Worm (Caenorhabditis elegans) whole organism, mixed stage, embryonic: ENCODE measurements around the gene gei-4.

ENCODE experiments used
- M03D4.4 ChIP-seq: sonication (generic microtip); optimal IDR thresholded peaks from 2 replicates; lab custom pipeline; 2017; ENCODE audit warnings: mild to moderate bottlenecking, missing genetic modification characterization, missing compliant biosample characterization
- bed-3 ChIP-seq: fragments of 200-800 bp; sonication (Bioruptor generic); optimal IDR thresholded peaks from 3 replicates; lab custom pipeline; 2018; ENCODE audit warnings: mild to moderate bottlenecking, missing genetic modification characterization, moderate library complexity, missing compliant biosample characterization
- ceh-39 ChIP-seq: fragments of 150-350 bp; optimal IDR thresholded peaks from 2 replicates; lab custom pipeline; 2014; ENCODE audit warnings: missing biosample characterization, missing genetic modification characterization
- ceh-43 ChIP-seq: fragments of 200-800 bp; sonication (Bioruptor generic); optimal IDR thresholded peaks from 2 replicates; lab custom pipeline; 2018; ENCODE audit warnings: mild to moderate bottlenecking, missing genetic modification characterization, moderate library complexity, missing compliant biosample characterization
- ceh-83 ChIP-seq: fragments of 200-800 bp; sonication (Bioruptor generic); optimal IDR thresholded peaks from 2 replicates; lab custom pipeline; 2018; ENCODE audit warnings: mild to moderate bottlenecking, missing genetic modification characterization, missing compliant biosample characterization
- ces-1 ChIP-seq: fragments of 150-350 bp; optimal IDR thresholded peaks from 2 replicates; lab custom pipeline; 2014; ENCODE audit warnings: missing biosample characterization, missing genetic modification reagents, missing genetic modification characterization
- cnd-1 ChIP-seq: fragments of 200-800 bp; sonication (Bioruptor generic); optimal IDR thresholded peaks from 2 replicates; lab custom pipeline; 2018; ENCODE audit warnings: mild to moderate bottlenecking, missing genetic modification characterization, missing compliant biosample characterization
- drap-1 ChIP-seq: fragments of 200-800 bp; sonication (Bioruptor generic); optimal IDR thresholded peaks from 3 replicates; lab custom pipeline; 2018; ENCODE audit warnings: mild to moderate bottlenecking, missing genetic modification characterization, missing compliant biosample characterization
- elt-1 ChIP-seq: sonication (generic microtip); optimal IDR thresholded peaks from 2 replicates; lab custom pipeline; 2017; ENCODE audit warnings: missing genetic modification characterization, mild to moderate bottlenecking, missing compliant biosample characterization, antibody characterized with exemption, moderate library complexity, borderline replicate concordance; ENCODE audit not compliant: insufficient read depth
- hlh-1 ChIP-seq: fragments of 150-350 bp; optimal IDR thresholded peaks from 2 replicates; lab custom pipeline; 2014; ENCODE audit warnings: missing biosample characterization, missing genetic modification reagents, missing genetic modification characterization
- lsy-2 ChIP-seq: fragments of 150-350 bp; optimal IDR thresholded peaks from 2 replicates; lab custom pipeline; 2014; ENCODE audit warnings: missing biosample characterization, missing genetic modification characterization
- mab-5 ChIP-seq: fragments of 150-350 bp; optimal IDR thresholded peaks from 2 replicates; lab custom pipeline; 2014; ENCODE audit warnings: missing biosample characterization, missing genetic modification characterization
- mls-2 ChIP-seq: sonication (generic microtip); optimal IDR thresholded peaks from 2 replicates; lab custom pipeline; 2016; ENCODE audit warnings: mild to moderate bottlenecking, missing genetic modification characterization, moderate library complexity, missing compliant biosample characterization
- nhr-2 ChIP-seq: fragments of 150-350 bp; optimal IDR thresholded peaks from 2 replicates; lab custom pipeline; 2014; ENCODE audit warnings: missing biosample characterization, missing genetic modification characterization
- nhr-28 ChIP-seq: fragments of 150-350 bp; optimal IDR thresholded peaks from 2 replicates; lab custom pipeline; 2014; ENCODE audit warnings: missing biosample characterization, missing genetic modification characterization
- nhr-76 ChIP-seq: sonication (generic microtip); optimal IDR thresholded peaks from 2 replicates; lab custom pipeline; 2017; ENCODE audit warnings: missing biosample characterization, missing genetic modification characterization
- sem-2 ChIP-seq: fragments of 200-800 bp; sonication (Bioruptor generic); optimal IDR thresholded peaks from 2 replicates; lab custom pipeline; 2018; ENCODE audit warnings: mild to moderate bottlenecking, missing genetic modification characterization, missing compliant biosample characterization
- sptf-1 ChIP-seq: sonication (generic microtip); optimal IDR thresholded peaks from 2 replicates; lab custom pipeline; 2017; ENCODE audit warnings: mild to moderate bottlenecking, missing genetic modification characterization, moderate library complexity, missing compliant biosample characterization
- unc-120 ChIP-seq: sonication (generic microtip); optimal IDR thresholded peaks from 2 replicates; lab custom pipeline; 2017; ENCODE audit warnings: missing genetic modification characterization, missing compliant biosample characterization; ENCODE audit not compliant: poor library complexity, severe bottlenecking
- unc-62 ChIP-seq: fragments of 150-350 bp; optimal IDR thresholded peaks from 2 replicates; lab custom pipeline; 2014; ENCODE audit warnings: missing biosample characterization, missing genetic modification reagents, missing genetic modification characterization
- zip-8 ChIP-seq: fragments of 150-350 bp; optimal IDR thresholded peaks from 2 replicates; lab custom pipeline; 2014; ENCODE audit warnings: missing biosample characterization, missing genetic modification characterization
- ztf-11 ChIP-seq: fragments of 150-350 bp; optimal IDR thresholded peaks from 2 replicates; lab custom pipeline; 2014; ENCODE audit warnings: missing biosample characterization, missing genetic modification characterization

The gei-4 gene

ce11 chrIII:304564-304963 lies 50.0 kb downstream of the gei-4 start:
- TF ChIP-seq nhr-2 (tag; lab: Kevin White, UChicago), result peak; percentile 94
- TF ChIP-seq M03D4.4 (tag; lab: Kevin White, UChicago), result no peak
- no peak for TF ChIP-seq sptf-1 (tag; lab: Kevin White, UChicago)
- TF ChIP-seq hlh-1 (tag; lab: Kevin White, UChicago), result no peak
- TF ChIP-seq unc-120 (tag; lab: Kevin White, UChicago), result no peak
- TF ChIP-seq, all 35 proteins: peak for 1

DNA sequence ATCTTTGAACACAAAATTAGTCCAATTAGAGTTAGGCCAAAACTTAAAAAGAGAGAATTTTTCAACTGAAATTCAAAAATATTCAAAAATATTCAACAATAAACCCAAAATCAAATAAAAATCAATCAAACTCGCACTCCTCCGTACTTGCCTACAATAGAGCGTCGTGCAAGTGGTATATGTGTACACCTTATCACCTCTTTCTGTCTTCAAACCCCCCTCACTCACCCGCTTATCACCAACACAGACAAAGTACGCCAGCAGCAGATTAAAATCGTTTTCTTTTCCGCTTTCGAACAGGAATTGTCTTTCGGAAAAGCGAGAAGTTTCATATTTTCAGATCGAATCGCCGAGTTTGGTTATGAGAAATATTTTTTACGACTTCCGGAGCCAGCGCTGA lies 55.4 kb downstream of the gei-4 start:
- no peak for TF ChIP-seq bed-3 (GFP tag; lab: Kevin White, UChicago)

ce11 chrIII:298456-298855 lies 56.1 kb downstream of the gei-4 start, which contains the start of gene ads-1:
Gene ads-1 (minus strand): TSS chrIII:298556.
- TF ChIP-seq nhr-2 (tag; lab: Kevin White, UChicago) (no peak), unc-62 (GFP tag; lab: Kevin White, UChicago) (no peak), M03D4.4 (tag; lab: Kevin White, UChicago) (no peak), nhr-28 (tag; lab: Kevin White, UChicago) (no peak), zip-8 (tag; lab: Kevin White, UChicago) (no peak), nhr-76 (tag; lab: Kevin White, UChicago) (no peak), ceh-43 (no peak), sptf-1 (tag; lab: Kevin White, UChicago) (no peak), ceh-83 (GFP tag; lab: Kevin White, UChicago) (no peak), cnd-1 (tag; lab: Kevin White, UChicago) (no peak), mls-2 (tag; lab: Kevin White, UChicago) (no peak), elt-1 (tag; lab: Kevin White, UChicago) (no peak), ceh-39 (no peak), lsy-2 (no peak), drap-1 (GFP tag; lab: Kevin White, UChicago) (no peak), ztf-11 (tag; lab: Kevin White, UChicago) (no peak), mab-5 (tag; lab: Kevin White, UChicago) (no peak), sem-2 (GFP tag; lab: Kevin White, UChicago) (no peak)

DNA sequence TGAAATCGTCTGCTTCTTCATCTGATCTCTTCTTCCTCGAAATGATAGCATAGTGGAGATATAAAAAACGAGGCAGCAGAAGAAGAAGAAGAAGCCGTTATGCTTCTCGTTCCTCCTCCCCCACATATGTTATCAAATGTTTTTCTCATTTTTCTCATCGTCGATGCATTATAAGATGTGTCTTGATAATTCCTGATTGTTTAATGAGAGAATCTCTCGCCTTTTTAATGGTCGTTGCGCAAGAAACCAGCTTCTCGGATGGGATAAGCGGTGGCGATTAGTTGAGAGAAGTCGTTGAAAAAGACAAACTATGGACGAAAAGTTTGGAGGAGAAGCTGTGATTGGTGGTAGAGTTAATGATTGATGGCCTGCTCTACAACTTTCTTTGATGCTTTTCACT lies 60.1 kb downstream of the gei-4 start, which contains the start of gene Y50D7A.13:
Y50D7A.13 (minus strand) TSS at position 101 of the 400 bp plus-strand sequence.
- TF ChIP-seq ceh-83 (GFP tag; lab: Kevin White, UChicago) (no peak), mab-5 (tag; lab: Kevin White, UChicago) (no peak), hlh-1 (tag; lab: Kevin White, UChicago) (no peak), ces-1 (GFP tag; lab: Kevin White, UChicago) (no peak), M03D4.4 (tag; lab: Kevin White, UChicago) (no peak), drap-1 (GFP tag; lab: Kevin White, UChicago) (no peak)
